Worm (Caenorhabditis elegans) whole organism, L4 larva: ENCODE measurements around the gene mpst-4.

Experiments used
- egl-27 ChIP-seq: sonication (generic microtip); optimal IDR thresholded peaks from 3 replicates; lab custom pipeline; 2017; ENCODE audit warnings: missing biosample characterization, missing genetic modification reagents, missing genetic modification characterization
- mep-1 ChIP-seq: fragments of 150-350 bp; sonication (generic microtip); optimal IDR thresholded peaks from 3 replicates; lab custom pipeline; 2014; ENCODE audit warnings: missing biosample characterization, missing genetic modification characterization
- nhr-76 ChIP-seq: fragments of 150-350 bp; optimal IDR thresholded peaks from 2 replicates; lab custom pipeline; 2014; ENCODE audit warnings: missing biosample characterization, missing genetic modification characterization
- nhr-77 ChIP-seq: fragments of 150-350 bp; optimal IDR thresholded peaks from 2 replicates; lab custom pipeline; 2014; ENCODE audit warnings: missing biosample characterization, missing genetic modification characterization

DNA sequence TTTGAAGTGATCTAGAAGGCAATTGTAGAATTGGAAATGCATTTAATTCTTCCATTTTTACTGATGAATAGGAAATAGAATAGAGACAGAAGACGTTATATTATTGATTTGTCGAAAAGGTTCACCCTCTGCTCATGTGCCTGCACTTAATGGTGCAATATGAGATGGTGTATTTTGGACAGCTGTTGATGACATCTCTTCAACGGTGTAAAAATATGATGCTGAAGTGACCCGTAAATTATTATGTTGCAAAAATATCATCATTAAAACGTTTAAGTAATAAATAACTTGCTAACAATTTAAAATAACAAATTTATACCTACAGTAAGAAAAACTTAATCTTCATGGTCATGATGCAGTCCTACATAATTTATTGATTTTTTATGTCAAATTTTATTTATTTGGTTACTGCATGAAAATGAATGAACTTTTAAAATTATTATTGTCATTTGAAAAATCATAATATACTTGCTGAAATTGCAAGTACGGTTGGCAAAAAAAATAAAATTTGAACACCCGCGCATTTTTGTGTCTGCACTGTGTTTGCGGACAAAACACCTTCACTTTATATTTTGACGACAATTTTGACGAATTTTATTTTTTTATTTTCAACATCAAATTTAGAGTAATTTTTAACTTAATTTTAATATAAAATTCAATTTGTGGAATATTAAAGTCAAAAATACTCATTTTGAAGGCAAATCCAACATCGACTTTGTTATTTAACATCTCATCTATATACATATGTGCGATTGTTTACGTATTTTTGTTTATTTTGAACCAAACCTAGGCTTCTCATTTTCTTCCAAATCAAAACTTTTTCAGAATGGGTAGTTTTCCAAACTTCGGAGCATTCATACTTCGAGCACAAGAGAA, 35.3 kb downstream of the mpst-4 start, which contains the start of the genes fbxb-88 and tbck-1:
- TF ChIP-seq egl-27 (tag; lab: Kevin White, UChicago) = no peak
- no peak for TF ChIP-seq nhr-76 (tag; lab: Kevin White, UChicago)
- TF ChIP-seq nhr-77 (tag; lab: Kevin White, UChicago) = no peak
- no peak for TF ChIP-seq mep-1 (tag; lab: Kevin White, UChicago)
